Fruit fly (Drosophila melanogaster) whole organism, prepupa: Measurements from ENCODE around the gene CG13392.
A peak's percentile ranks its signal among the peaks of the same experiment; 100 is the strongest.

ENCODE experiments used
- Blimp-1 ChIP-seq: fragments of 200-800 bp; sonication (Bioruptor generic); optimal IDR thresholded peaks from 3 replicates; lab custom pipeline; 2017; ENCODE audit warnings: missing biosample characterization, missing genetic modification characterization, mild to moderate bottlenecking, moderate library complexity, missing genetic modification reagents
- CG10631 ChIP-seq: fragments of 200-800 bp; sonication (Bioruptor generic); optimal IDR thresholded peaks from 2 replicates; lab custom pipeline; 2016; ENCODE audit warnings: missing biosample characterization, missing genetic modification characterization
- CG10669 ChIP-seq: fragments of 200-800 bp; sonication (Bioruptor generic); optimal IDR thresholded peaks from 3 replicates; lab custom pipeline; 2018; ENCODE audit warnings: missing biosample characterization, mild to moderate bottlenecking, missing genetic modification characterization, moderate library complexity
- CG11294 ChIP-seq: fragments of 200-800 bp; sonication (Bioruptor generic); IDR thresholded peaks from 2 replicates; pipeline ENCODE4 v1.3.6; 2022; ENCODE audit warnings: missing biosample characterization, missing genetic modification characterization
- CG11762 ChIP-seq: fragments of 200-800 bp; sonication (Bioruptor generic); optimal IDR thresholded peaks from 3 replicates; lab custom pipeline; 2016; ENCODE audit warnings: missing biosample characterization, missing genetic modification characterization; ENCODE audit not compliant: insufficient read depth
- CG11902 ChIP-seq: fragments of 200-800 bp; sonication (Bioruptor generic); optimal IDR thresholded peaks from 3 replicates; lab custom pipeline; 2016; ENCODE audit warnings: missing biosample characterization, missing genetic modification characterization
- CG15336 ChIP-seq: fragments of 200-800 bp; sonication (Bioruptor generic); IDR thresholded peaks from 2 replicates; pipeline ENCODE4 v1.3.6; 2022; ENCODE audit warnings: missing biosample characterization, missing genetic modification characterization
- CG1621 ChIP-seq: fragments of 200-800 bp; sonication (Bioruptor generic); optimal IDR thresholded peaks from 3 replicates; lab custom pipeline; 2018; ENCODE audit warnings: missing biosample characterization, mild to moderate bottlenecking, missing genetic modification characterization
- CG16779 ChIP-seq: fragments of 200-800 bp; sonication (Bioruptor generic); optimal IDR thresholded peaks from 3 replicates; lab custom pipeline; 2017; ENCODE audit warnings: missing biosample characterization, mild to moderate bottlenecking, missing genetic modification characterization
- CG3032 ChIP-seq: fragments of 200-800 bp; optimal IDR thresholded peaks from 2 replicates; lab custom pipeline; 2019; ENCODE audit warnings: missing biosample characterization, mild to moderate bottlenecking, missing genetic modification characterization, moderate library complexity
- CG31627 ChIP-seq: fragments of 200-800 bp; sonication (Bioruptor generic); optimal IDR thresholded peaks from 3 replicates; lab custom pipeline; 2016; ENCODE audit warnings: missing biosample characterization, missing genetic modification characterization
- CG34406 ChIP-seq: fragments of 200-800 bp; sonication (Bioruptor generic); optimal IDR thresholded peaks from 3 replicates; lab custom pipeline; 2016; ENCODE audit warnings: missing biosample characterization, missing genetic modification characterization
- CG3919 ChIP-seq: fragments of 200-800 bp; sonication (Bioruptor generic); optimal IDR thresholded peaks from 3 replicates; lab custom pipeline; 2016; ENCODE audit warnings: missing biosample characterization, missing genetic modification characterization
- CG4318 ChIP-seq: fragments of 200-800 bp; sonication (Bioruptor generic); optimal IDR thresholded peaks from 3 replicates; lab custom pipeline; 2017; ENCODE audit warnings: missing biosample characterization, mild to moderate bottlenecking, missing genetic modification characterization
- CG6163 ChIP-seq: fragments of 200-800 bp; sonication (Bioruptor generic); IDR thresholded peaks from 3 replicates; pipeline ENCODE4 v1.3.6; 2022; ENCODE audit warnings: missing biosample characterization, missing genetic modification characterization
- CG6276 ChIP-seq: fragments of 200-800 bp; sonication (Bioruptor generic); optimal IDR thresholded peaks from 2 replicates; lab custom pipeline; 2017; ENCODE audit warnings: missing biosample characterization, mild to moderate bottlenecking, missing genetic modification characterization
- CG6808 ChIP-seq: fragments of 200-800 bp; sonication (Bioruptor generic); optimal IDR thresholded peaks from 3 replicates; lab custom pipeline; 2017; ENCODE audit warnings: missing biosample characterization, missing genetic modification characterization, mild to moderate bottlenecking, moderate library complexity, missing genetic modification reagents
- CG6854 ChIP-seq: fragments of 200-800 bp; sonication (Bioruptor generic); optimal IDR thresholded peaks from 2 replicates; lab custom pipeline; 2017; ENCODE audit warnings: missing biosample characterization, mild to moderate bottlenecking, missing genetic modification characterization
- CG7368 ChIP-seq: fragments of 200-800 bp; sonication (Bioruptor generic); optimal IDR thresholded peaks from 3 replicates; lab custom pipeline; 2016; ENCODE audit warnings: missing biosample characterization, missing genetic modification characterization
- CG8119 ChIP-seq: fragments of 200-800 bp; sonication (Bioruptor generic); IDR thresholded peaks from 3 replicates; pipeline ENCODE4 v1.3.6; 2022; ENCODE audit warnings: missing biosample characterization, missing genetic modification characterization
- CG8319 ChIP-seq: fragments of 200-800 bp; sonication (Bioruptor generic); optimal IDR thresholded peaks from 3 replicates; lab custom pipeline; 2016; ENCODE audit warnings: missing biosample characterization, missing genetic modification characterization
- CG8632 ChIP-seq: fragments of 200-800 bp; sonication (Bioruptor generic); optimal IDR thresholded peaks from 3 replicates; lab custom pipeline; 2016; ENCODE audit warnings: missing biosample characterization, missing genetic modification characterization
- CG9139 ChIP-seq: fragments of 200-800 bp; sonication (Bioruptor generic); optimal IDR thresholded peaks from 3 replicates; lab custom pipeline; 2017; ENCODE audit warnings: missing biosample characterization, mild to moderate bottlenecking, missing genetic modification characterization
- Eip75B ChIP-seq: fragments of 200-800 bp; sonication (Bioruptor generic); optimal IDR thresholded peaks from 3 replicates; lab custom pipeline; 2016; ENCODE audit warnings: missing biosample characterization, missing genetic modification characterization
- Eip93F ChIP-seq: fragments of 200-800 bp; sonication (Bioruptor generic); optimal IDR thresholded peaks from 2 replicates; lab custom pipeline; 2016; ENCODE audit warnings: missing biosample characterization, mild to moderate bottlenecking, missing genetic modification characterization
- Ets21C ChIP-seq: fragments of 200-800 bp; sonication (Bioruptor generic); optimal IDR thresholded peaks from 3 replicates; lab custom pipeline; 2016; ENCODE audit warnings: missing biosample characterization, missing genetic modification characterization
- Ets96B ChIP-seq: fragments of 200-800 bp; optimal IDR thresholded peaks from 2 replicates; lab custom pipeline; 2019; ENCODE audit warnings: missing biosample characterization, mild to moderate bottlenecking, missing genetic modification characterization, moderate library complexity
- Hr4 ChIP-seq: fragments of 200-800 bp; sonication (Bioruptor generic); optimal IDR thresholded peaks from 3 replicates; lab custom pipeline; 2016; ENCODE audit warnings: missing biosample characterization, missing genetic modification characterization
- Lpt ChIP-seq: fragments of 200-800 bp; sonication (Bioruptor generic); optimal IDR thresholded peaks from 3 replicates; lab custom pipeline; 2016; ENCODE audit warnings: missing biosample characterization, missing genetic modification characterization
- Met ChIP-seq: fragments of 200-800 bp; sonication (Bioruptor generic); optimal IDR thresholded peaks from 3 replicates; lab custom pipeline; 2016; ENCODE audit warnings: missing biosample characterization, missing genetic modification characterization
- OdsH ChIP-seq: fragments of 200-800 bp; sonication (Bioruptor generic); optimal IDR thresholded peaks from 3 replicates; lab custom pipeline; 2016; ENCODE audit warnings: missing biosample characterization, missing genetic modification characterization
- Smox ChIP-seq: fragments of 200-800 bp; sonication (Bioruptor generic); optimal IDR thresholded peaks from 3 replicates; lab custom pipeline; 2016; ENCODE audit warnings: missing biosample characterization, missing genetic modification characterization
- Sox102F ChIP-seq: fragments of 200-800 bp; sonication (Bioruptor generic); optimal IDR thresholded peaks from 2 replicates; lab custom pipeline; 2016; ENCODE audit warnings: missing biosample characterization, mild to moderate bottlenecking, missing genetic modification characterization
- Sox14 ChIP-seq: fragments of 200-800 bp; sonication (Bioruptor generic); optimal IDR thresholded peaks from 3 replicates; lab custom pipeline; 2016; ENCODE audit warnings: missing biosample characterization, missing genetic modification characterization
- Sox15 ChIP-seq: fragments of 200-800 bp; sonication (Bioruptor generic); optimal IDR thresholded peaks from 3 replicates; lab custom pipeline; 2016; ENCODE audit warnings: missing biosample characterization, missing genetic modification characterization
- achi ChIP-seq: fragments of 200-800 bp; sonication (Bioruptor generic); optimal IDR thresholded peaks from 3 replicates; lab custom pipeline; 2016; ENCODE audit warnings: missing biosample characterization, missing genetic modification characterization
- acj6 ChIP-seq: fragments of 200-800 bp; sonication (Bioruptor generic); optimal IDR thresholded peaks from 3 replicates; lab custom pipeline; 2016; ENCODE audit warnings: missing biosample characterization, missing genetic modification characterization
- cyc ChIP-seq: fragments of 200-800 bp; sonication (Bioruptor generic); optimal IDR thresholded peaks from 3 replicates; lab custom pipeline; 2016; ENCODE audit warnings: missing biosample characterization, missing genetic modification characterization
- dsx ChIP-seq: fragments of 200-800 bp; optimal IDR thresholded peaks from 3 replicates; lab custom pipeline; 2019; ENCODE audit warnings: missing biosample characterization, mild to moderate bottlenecking, missing genetic modification characterization, moderate library complexity; ENCODE audit not compliant: poor library complexity, severe bottlenecking
- fd85E ChIP-seq: fragments of 200-800 bp; sonication (Bioruptor generic); optimal IDR thresholded peaks from 3 replicates; lab custom pipeline; 2016; ENCODE audit warnings: missing biosample characterization, missing genetic modification characterization
- fkh ChIP-seq: fragments of 200-800 bp; sonication (Bioruptor generic); optimal IDR thresholded peaks from 3 replicates; lab custom pipeline; 2017; ENCODE audit warnings: missing biosample characterization, mild to moderate bottlenecking, missing genetic modification characterization, moderate library complexity
- lz ChIP-seq: fragments of 200-800 bp; sonication (Bioruptor generic); optimal IDR thresholded peaks from 3 replicates; lab custom pipeline; 2016; ENCODE audit warnings: missing biosample characterization, missing genetic modification characterization
- pdm3 ChIP-seq: fragments of 200-800 bp; sonication (Bioruptor generic); optimal IDR thresholded peaks from 3 replicates; lab custom pipeline; 2016; ENCODE audit warnings: missing biosample characterization, missing genetic modification characterization
- salr ChIP-seq, 2 experiments: fragments of 200-800 bp; sonication (Bioruptor generic); optimal IDR thresholded peaks; 3 replicates each; lab custom pipeline; 2016 to 2018; ENCODE audit warnings: missing biosample characterization in 2 of 2, missing genetic modification characterization in 2 of 2, mild to moderate bottlenecking in 1 of 2
- spab ChIP-seq: fragments of 200-800 bp; sonication (Bioruptor generic); optimal IDR thresholded peaks from 2 replicates; lab custom pipeline; 2017; ENCODE audit warnings: missing biosample characterization, mild to moderate bottlenecking, missing genetic modification characterization, missing genetic modification reagents
- vri ChIP-seq: fragments of 200-800 bp; sonication (Bioruptor generic); optimal IDR thresholded peaks from 3 replicates; lab custom pipeline; 2016; ENCODE audit warnings: missing biosample characterization, mild to moderate bottlenecking, missing genetic modification characterization

Gene CG13392

dm6 chr2L:8403286-8404270 lies 21.0 kb upstream of the CG13392 start, which contains the start of gene emb (continued):
- no peak for TF ChIP-seq salr (GFP tag; optimal IDR thresholded peaks at IDR 0.05; lab: Kevin White, UChicago)
- TF ChIP-seq dsx (GFP tag; lab: Kevin White, UChicago) = peak; percentile 66
- TF ChIP-seq Ets96B (tag; lab: Kevin White, UChicago) = peak; percentile 50
- no peak for TF ChIP-seq Sox102F
- peak; percentile 51 for TF ChIP-seq CG34406 (GFP tag; lab: Kevin White, UChicago)
- TF ChIP-seq CG10631 (GFP tag; lab: Kevin White, UChicago) = peak; percentile 58
- TF ChIP-seq CG3032 = peak; percentile 51
- no peak for TF ChIP-seq acj6 (GFP tag; lab: Kevin White, UChicago)
- TF ChIP-seq CG6808 = peak; percentile 76
- no peak for TF ChIP-seq CG9139 (GFP tag; lab: Kevin White, UChicago)
- peak; percentile 69 for TF ChIP-seq CG6854
- TF ChIP-seq Lpt (GFP tag; lab: Kevin White, UChicago) = no peak
- TF ChIP-seq CG8119 = peak; percentile 79
- TF ChIP-seq Hr4 (GFP tag; lab: Kevin White, UChicago) = no peak
- TF ChIP-seq Blimp-1 (GFP tag; lab: Kevin White, UChicago) = peak; percentile 11
- no peak for TF ChIP-seq CG8632 (GFP tag; lab: Kevin White, UChicago)
- no peak for TF ChIP-seq CG11902
- TF ChIP-seq Sox14 (GFP tag; lab: Kevin White, UChicago) = peak; percentile 70
- no peak for TF ChIP-seq Sox15 (GFP tag; lab: Kevin White, UChicago)
- no peak for TF ChIP-seq fd85E (GFP tag; lab: Kevin White, UChicago)
- peak; percentile 62 for TF ChIP-seq CG31627
- no peak for TF ChIP-seq CG11762 (GFP tag; lab: Kevin White, UChicago)
- TF ChIP-seq Met (GFP tag; lab: Kevin White, UChicago) = no peak
- peak; percentile 62 for TF ChIP-seq CG15336 (GFP tag; lab: Robert Waterston, UW)
- TF ChIP-seq CG7368 (GFP tag; lab: Kevin White, UChicago) = no peak
- TF ChIP-seq CG16779 (tag; lab: Kevin White, UChicago) = no peak
- no peak for TF ChIP-seq vri (GFP tag; lab: Kevin White, UChicago)
- TF ChIP-seq CG6276 (GFP tag; lab: Kevin White, UChicago) = no peak
- TF ChIP-seq Ets21C (GFP tag; lab: Kevin White, UChicago) = peak; percentile 37
- no peak for TF ChIP-seq achi (GFP tag; lab: Kevin White, UChicago)
- no peak for TF ChIP-seq CG10669 (GFP tag; lab: Kevin White, UChicago)
- TF ChIP-seq OdsH (GFP tag; lab: Kevin White, UChicago) = peak; percentile 30
- no peak for TF ChIP-seq CG8319 (GFP tag; lab: Kevin White, UChicago)
- TF ChIP-seq spab = no peak

dm6 chr2L:8402928-8403285 lies 20.3 kb upstream of the CG13392 start, which contains the start of gene fy:
Gene fy (minus strand): TSS chr2L:8403280.
- TF ChIP-seq lz (GFP tag; lab: Kevin White, UChicago) (no peak), CG4318 (GFP tag; lab: Kevin White, UChicago) (no peak), fkh (GFP tag; lab: Kevin White, UChicago) (no peak), CG3919 (GFP tag; lab: Kevin White, UChicago) (no peak), CG8119 (no peak), Smox (GFP tag; lab: Kevin White, UChicago) (no peak), CG6163 (GFP tag; lab: Robert Waterston, UW) (no peak), CG31627 (no peak), pdm3 (GFP tag; lab: Kevin White, UChicago) (no peak), Sox15 (GFP tag; lab: Kevin White, UChicago) (no peak), Blimp-1 (GFP tag; lab: Kevin White, UChicago) (no peak), spab (no peak), Eip75B (no peak), CG16779 (tag; lab: Kevin White, UChicago) (no peak), Met (GFP tag; lab: Kevin White, UChicago) (no peak), CG1621 (tag; lab: Kevin White, UChicago) (no peak), cyc (GFP tag; lab: Kevin White, UChicago) (no peak), Eip93F (GFP tag; lab: Kevin White, UChicago) (no peak), Hr4 (GFP tag; lab: Kevin White, UChicago) (no peak), CG11294 (GFP tag; lab: Robert Waterston, UW) (no peak)
